Worm (Caenorhabditis elegans) whole organism, L2 larva: ENCODE measurements around the gene sart-3.

ENCODE experiments used
- F13H6.1 ChIP-seq: sonication (generic microtip); optimal IDR thresholded peaks from 2 replicates; lab custom pipeline; 2016; ENCODE audit warnings: missing genetic modification characterization, missing compliant biosample characterization
- R02D3.7 ChIP-seq: fragments of 150-350 bp; optimal IDR thresholded peaks from 2 replicates; lab custom pipeline; 2014; ENCODE audit warnings: missing biosample characterization, missing genetic modification characterization
- ZK546.5 ChIP-seq: sonication (generic microtip); optimal IDR thresholded peaks from 2 replicates; lab custom pipeline; 2017; ENCODE audit warnings: missing biosample characterization, missing genetic modification characterization
- ama-1 ChIP-seq: fragments of 150-350 bp; optimal IDR thresholded peaks from 2 replicates; lab custom pipeline; 2018; ENCODE audit warnings: inconsistent platforms
- dmd-4 ChIP-seq: sonication (generic microtip); optimal IDR thresholded peaks from 2 replicates; lab custom pipeline; 2017; ENCODE audit warnings: missing biosample characterization, missing genetic modification characterization
- fos-1 ChIP-seq: fragments of 150-350 bp; optimal IDR thresholded peaks from 2 replicates; lab custom pipeline; 2014; ENCODE audit warnings: missing biosample characterization, missing genetic modification characterization
- nhr-12 ChIP-seq: fragments of 150-350 bp; optimal IDR thresholded peaks from 2 replicates; lab custom pipeline; 2014; ENCODE audit warnings: missing biosample characterization, missing genetic modification characterization
- nhr-25 ChIP-seq: fragments of 150-350 bp; sonication (generic microtip); optimal IDR thresholded peaks from 3 replicates; lab custom pipeline; 2014; ENCODE audit warnings: missing biosample characterization, missing genetic modification characterization
- nhr-6 ChIP-seq: fragments of 150-350 bp; optimal IDR thresholded peaks from 2 replicates; lab custom pipeline; 2014; ENCODE audit warnings: missing biosample characterization, missing genetic modification characterization
- skn-1 ChIP-seq: sonication (generic microtip); optimal IDR thresholded peaks from 2 replicates; lab custom pipeline; 2017; ENCODE audit warnings: missing biosample characterization, missing genetic modification characterization
- zag-1 ChIP-seq: fragments of 150-350 bp; optimal IDR thresholded peaks from 2 replicates; lab custom pipeline; 2014; ENCODE audit warnings: missing biosample characterization, missing genetic modification characterization
- ztf-4 ChIP-seq: fragments of 150-350 bp; optimal IDR thresholded peaks from 2 replicates; lab custom pipeline; 2014; ENCODE audit warnings: missing biosample characterization, missing genetic modification characterization

DNA sequence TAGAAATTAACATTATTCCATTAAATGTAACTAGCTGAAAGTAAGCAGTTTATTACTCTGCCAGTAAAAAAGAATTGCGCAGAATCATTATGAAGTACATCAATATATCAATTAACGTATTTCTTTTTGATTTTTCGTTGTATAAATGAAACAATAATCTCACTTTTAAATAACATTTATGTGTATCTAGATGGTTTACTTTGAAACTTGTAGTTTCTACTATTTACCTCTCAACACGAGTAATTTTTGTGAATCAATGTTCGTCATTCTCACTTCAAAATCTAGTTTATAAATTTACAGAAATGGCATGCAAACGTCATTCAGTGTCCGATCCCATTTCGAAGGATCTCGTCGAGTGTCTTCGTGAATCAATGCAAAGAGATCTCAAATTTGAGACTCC is 15.7 kb downstream of the sart-3 start, which contains the start of gene gspd-1:
- TF ChIP-seq ama-1 (lab: Kevin White, UChicago) (no peak), nhr-12 (tag; lab: Kevin White, UChicago) (no peak), ZK546.5 (tag; lab: Kevin White, UChicago) (no peak), R02D3.7 (tag; lab: Kevin White, UChicago) (no peak), ztf-4 (tag; lab: Kevin White, UChicago) (no peak), skn-1 (tag; lab: Kevin White, UChicago) (no peak), nhr-6 (tag; lab: Kevin White, UChicago) (no peak), fos-1 (no peak), nhr-25 (no peak), F13H6.1 (tag; lab: Kevin White, UChicago) (no peak), dmd-4 (tag; lab: Kevin White, UChicago) (no peak), zag-1 (tag; lab: Kevin White, UChicago) (no peak)
